Fruit fly (Drosophila melanogaster) whole organism, wandering third instar larva: ENCODE data around the gene pyd.

Experiments used
- CG32264 ChIP-seq: fragments of 200-800 bp; sonication (Bioruptor generic); optimal IDR thresholded peaks from 2 replicates; lab custom pipeline; 2016; ENCODE audit warnings: missing biosample characterization, missing genetic modification characterization
- CG9705 ChIP-seq: fragments of 200-800 bp; sonication (Bioruptor generic); optimal IDR thresholded peaks from 2 replicates; lab custom pipeline; 2018; ENCODE audit warnings: missing biosample characterization, mild to moderate bottlenecking, missing genetic modification characterization
- Dfd ChIP-seq: fragments of >200 bp; optimal IDR thresholded peaks from 2 replicates; lab custom pipeline; 2017; ENCODE audit warnings: missing biosample characterization, missing genetic modification characterization
- Dif ChIP-seq: fragments of 200-275, 200-300 bp; sonication (Bioruptor generic); optimal IDR thresholded peaks from 2 replicates; lab custom pipeline; 2018; ENCODE audit warnings: missing biosample characterization, missing genetic modification characterization; ENCODE audit not compliant: partially characterized antibody
- GATAd ChIP-seq: sonication (Bioruptor generic); optimal IDR thresholded peaks from 2 replicates; lab custom pipeline; 2016; ENCODE audit warnings: missing biosample characterization, missing genetic modification characterization
- HLH106 ChIP-seq: fragments of 200-800 bp; optimal IDR thresholded peaks from 3 replicates; lab custom pipeline; 2019; ENCODE audit warnings: missing biosample characterization, mild to moderate bottlenecking, missing genetic modification characterization, moderate library complexity
- Hnf4 ChIP-seq: fragments of 200-800 bp; sonication (Bioruptor generic); optimal IDR thresholded peaks from 2 replicates; lab custom pipeline; 2016; ENCODE audit warnings: missing biosample characterization, mild to moderate bottlenecking, missing genetic modification characterization
- Hr78 ChIP-seq: fragments of >200 bp; optimal IDR thresholded peaks from 2 replicates; lab custom pipeline; 2017; ENCODE audit warnings: missing biosample characterization, missing genetic modification characterization
- Jra ChIP-seq: sonication (Bioruptor generic); optimal IDR thresholded peaks from 2 replicates; lab custom pipeline; 2016; ENCODE audit warnings: missing biosample characterization, missing genetic modification characterization
- Mio ChIP-seq: sonication (Bioruptor generic); optimal IDR thresholded peaks from 2 replicates; lab custom pipeline; 2016; ENCODE audit warnings: missing biosample characterization, missing genetic modification characterization
- Myc ChIP-seq: fragments of >200 bp; optimal IDR thresholded peaks from 2 replicates; lab custom pipeline; 2017
- OdsH ChIP-seq: fragments of 200-800 bp; sonication (Bioruptor generic); optimal IDR thresholded peaks from 2 replicates; lab custom pipeline; 2016; ENCODE audit warnings: missing biosample characterization, mild to moderate bottlenecking, missing genetic modification characterization
- Rel ChIP-seq, 2 experiments: fragments of 200-800 bp; sonication (Bioruptor generic) in 1 of 2; optimal IDR thresholded peaks; 2 replicates in 1 of 2; 3 replicates in 1 of 2; lab custom pipeline; 2016 to 2019; ENCODE audit warnings: mild to moderate bottlenecking in 2 of 2, missing biosample characterization in 2 of 2, missing genetic modification characterization in 2 of 2, moderate library complexity in 1 of 2
- Sp1 ChIP-seq: fragments of 200-800 bp; sonication (Bioruptor generic); optimal IDR thresholded peaks from 3 replicates; lab custom pipeline; 2019; ENCODE audit warnings: missing biosample characterization, mild to moderate bottlenecking, missing genetic modification characterization, moderate library complexity
- Vsx2 ChIP-seq: fragments of 200-300, 225-300 bp; sonication (Bioruptor generic); optimal IDR thresholded peaks from 2 replicates; lab custom pipeline; 2018; ENCODE audit warnings: missing biosample characterization, missing genetic modification characterization; ENCODE audit not compliant: partially characterized antibody
- br ChIP-seq: fragments of 200-800 bp; sonication (Bioruptor generic); optimal IDR thresholded peaks from 2 replicates; lab custom pipeline; 2016; ENCODE audit warnings: missing biosample characterization, missing genetic modification characterization
- brk ChIP-seq: fragments of 200-800 bp; sonication (Bioruptor generic); optimal IDR thresholded peaks from 2 replicates; lab custom pipeline; 2016; ENCODE audit warnings: missing biosample characterization, mild to moderate bottlenecking, missing genetic modification characterization
- dl ChIP-seq, 2 experiments: fragments of 175-275, 200-275 bp in 1 of 2; fragments of 200-275 bp in 1 of 2; sonication (Bioruptor generic); optimal IDR thresholded peaks; lab custom pipeline; 2018; ENCODE audit warnings: mild to moderate bottlenecking in 2 of 2, missing biosample characterization in 2 of 2, missing genetic modification characterization in 2 of 2, moderate library complexity in 2 of 2; ENCODE audit not compliant: partially characterized antibody in 2 of 2, insufficient read depth in 1 of 2
- dmrt93B ChIP-seq: fragments of 200-800 bp; sonication (Bioruptor generic); optimal IDR thresholded peaks from 2 replicates; lab custom pipeline; 2018; ENCODE audit warnings: missing biosample characterization, mild to moderate bottlenecking, missing genetic modification characterization
- dsf ChIP-seq: sonication (Bioruptor generic); optimal IDR thresholded peaks from 2 replicates; lab custom pipeline; 2016; ENCODE audit warnings: missing biosample characterization, missing genetic modification characterization, borderline replicate concordance
- ey ChIP-seq: fragments of 200-800 bp; sonication (Bioruptor generic); optimal IDR thresholded peaks from 2 replicates; lab custom pipeline; 2016; ENCODE audit warnings: missing biosample characterization, missing genetic modification characterization
- foxo ChIP-seq, 2 experiments: fragments of 200-800 bp; sonication (Bioruptor generic); optimal IDR thresholded peaks; 2 replicates in 1 of 2; 3 replicates in 1 of 2; lab custom pipeline; 2016 to 2017; ENCODE audit warnings: missing biosample characterization in 2 of 2, missing genetic modification characterization in 2 of 2
- h ChIP-seq: fragments of 200-800 bp; sonication (Bioruptor generic); optimal IDR thresholded peaks from 3 replicates; lab custom pipeline; 2016; ENCODE audit warnings: missing biosample characterization, mild to moderate bottlenecking, missing genetic modification characterization
- jim ChIP-seq: fragments of 175-275, 200-325 bp; sonication (Bioruptor generic); optimal IDR thresholded peaks from 2 replicates; lab custom pipeline; 2016; ENCODE audit warnings: missing biosample characterization, mild to moderate bottlenecking, missing genetic modification characterization
- lola ChIP-seq: fragments of >200 bp; optimal IDR thresholded peaks from 2 replicates; lab custom pipeline; 2017; ENCODE audit warnings: missing biosample characterization, missing genetic modification characterization
- psq ChIP-seq: fragments of 200-800 bp; sonication (Bioruptor generic); optimal IDR thresholded peaks from 3 replicates; lab custom pipeline; 2017; ENCODE audit warnings: missing biosample characterization, mild to moderate bottlenecking, missing genetic modification characterization, moderate library complexity
- sage ChIP-seq: fragments of 200-800 bp; sonication (Bioruptor generic); optimal IDR thresholded peaks from 2 replicates; lab custom pipeline; 2016; ENCODE audit warnings: missing biosample characterization, mild to moderate bottlenecking, missing genetic modification characterization
- sv ChIP-seq: fragments of 200-800 bp; sonication (Bioruptor generic); optimal IDR thresholded peaks from 3 replicates; lab custom pipeline; 2016; ENCODE audit warnings: missing biosample characterization, missing genetic modification characterization
- usp ChIP-seq: fragments of >200 bp; optimal IDR thresholded peaks from 2 replicates; lab custom pipeline; 2017; ENCODE audit warnings: missing biosample characterization, missing genetic modification characterization
- woc ChIP-seq: sonication (Bioruptor generic); optimal IDR thresholded peaks from 2 replicates; lab custom pipeline; 2016; ENCODE audit warnings: missing biosample characterization, mild to moderate bottlenecking, missing genetic modification characterization

The pyd gene

DNA sequence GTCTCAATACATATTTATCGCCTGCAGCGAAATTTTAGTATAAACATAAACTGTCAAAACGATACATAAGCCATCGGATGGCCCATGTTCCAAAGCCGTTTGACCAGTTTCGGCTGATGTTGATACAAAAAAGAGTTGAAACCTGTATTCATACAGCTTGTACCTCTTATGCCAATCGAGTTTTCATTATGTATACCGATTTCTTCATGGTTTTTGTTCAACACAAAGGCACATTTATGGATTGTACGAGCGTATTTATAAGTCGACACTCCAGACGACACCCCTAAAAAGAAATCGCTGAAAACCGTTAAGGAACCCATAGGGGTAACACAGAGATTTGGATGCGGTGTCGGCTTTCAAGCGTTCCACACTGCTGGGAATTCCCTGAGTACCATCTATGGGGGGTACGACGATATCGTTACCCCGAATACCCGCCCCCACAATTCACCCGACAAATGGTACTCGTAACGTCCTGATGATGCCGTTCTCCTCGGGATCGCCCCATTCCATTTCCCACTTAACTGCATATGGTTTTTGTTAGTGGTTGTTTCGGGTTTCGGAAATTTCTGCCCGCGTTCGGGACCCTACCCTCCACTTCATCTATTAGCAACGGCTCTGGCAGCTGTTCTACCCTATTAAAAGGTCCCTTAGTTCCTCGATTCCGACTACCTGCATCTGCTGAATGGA, 123.7 kb downstream of the pyd start:
- no peak for TF ChIP-seq dl (GFP tag; optimal IDR thresholded peaks at IDR 0.05; lab: Kevin White, UChicago; ENCODE audit: insufficient read depth in 1 of 2, partially characterized antibody in 2 of 2)
- peak; percentile 26 for TF ChIP-seq ey (GFP tag; lab: Kevin White, UChicago)
- TF ChIP-seq brk (GFP tag; lab: Kevin White, UChicago): peak; percentile 5
- peak; percentile 11 for TF ChIP-seq Hnf4
- TF ChIP-seq Mio (GFP tag; lab: Kevin White, UChicago): no peak
- peak; percentile 46 for TF ChIP-seq woc (GFP tag; lab: Kevin White, UChicago)
- no peak for TF ChIP-seq sv (GFP tag; lab: Kevin White, UChicago)
- TF ChIP-seq Dif (GFP tag; lab: Kevin White, UChicago): peak; percentile 66
- TF ChIP-seq Sp1 (GFP tag; lab: Kevin White, UChicago): no peak
- no peak for TF ChIP-seq sage (GFP tag; lab: Kevin White, UChicago)
- TF ChIP-seq Jra: no peak
- no peak for TF ChIP-seq CG32264 (GFP tag; lab: Kevin White, UChicago)
- no peak for TF ChIP-seq HLH106 (tag; lab: Kevin White, UChicago)
- no peak for TF ChIP-seq GATAd
- no peak for TF ChIP-seq Rel (GFP tag; optimal IDR thresholded peaks at IDR 0.05; lab: Kevin White, UChicago)
- TF ChIP-seq Rel (tag; optimal IDR thresholded peaks at IDR 0.05; lab: Kevin White, UChicago): peak; percentile 87
- TF ChIP-seq h (GFP tag; lab: Kevin White, UChicago): no peak
- TF ChIP-seq Vsx2: no peak

DNA sequence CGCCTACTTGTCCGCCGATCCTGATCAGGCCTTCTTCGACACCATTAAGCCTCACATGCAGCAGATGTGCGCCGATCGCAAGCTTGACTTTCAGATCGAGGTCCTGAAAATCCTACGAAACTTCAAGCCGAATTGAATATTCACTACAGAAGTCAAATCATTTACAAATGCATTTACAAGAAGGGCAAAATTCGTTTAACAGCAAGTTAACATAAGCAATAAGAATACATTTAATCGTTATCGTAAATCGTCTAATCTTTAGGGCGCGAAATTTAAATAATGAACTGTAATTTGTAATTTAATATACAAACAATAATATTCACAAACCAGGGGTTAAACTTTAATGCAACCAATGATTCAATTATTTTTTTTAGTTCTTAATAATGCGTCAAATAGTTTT, 124.6 kb downstream of the pyd start:
- no peak for TF ChIP-seq jim
- TF ChIP-seq ey (GFP tag; lab: Kevin White, UChicago): no peak
- no peak for TF ChIP-seq OdsH (GFP tag; lab: Kevin White, UChicago)
- TF ChIP-seq h (GFP tag; lab: Kevin White, UChicago): no peak
- no peak for TF ChIP-seq HLH106 (tag; lab: Kevin White, UChicago)
- TF ChIP-seq Jra: no peak
- no peak for TF ChIP-seq sage (GFP tag; lab: Kevin White, UChicago)
- no peak for TF ChIP-seq dmrt93B
- TF ChIP-seq Myc (lab: Kevin White, UChicago): no peak
- TF ChIP-seq Dfd (GFP tag; lab: Kevin White, UChicago): no peak
- TF ChIP-seq Dif (GFP tag; lab: Kevin White, UChicago): no peak
- no peak for TF ChIP-seq Rel (GFP tag; optimal IDR thresholded peaks at IDR 0.05; lab: Kevin White, UChicago)
- no peak for TF ChIP-seq Rel (tag; optimal IDR thresholded peaks at IDR 0.05; lab: Kevin White, UChicago)
- no peak for TF ChIP-seq usp (GFP tag; lab: Kevin White, UChicago)
- TF ChIP-seq sv (GFP tag; lab: Kevin White, UChicago): no peak
- TF ChIP-seq GATAd: no peak
- TF ChIP-seq, all 38 proteins: peak for 0

DNA sequence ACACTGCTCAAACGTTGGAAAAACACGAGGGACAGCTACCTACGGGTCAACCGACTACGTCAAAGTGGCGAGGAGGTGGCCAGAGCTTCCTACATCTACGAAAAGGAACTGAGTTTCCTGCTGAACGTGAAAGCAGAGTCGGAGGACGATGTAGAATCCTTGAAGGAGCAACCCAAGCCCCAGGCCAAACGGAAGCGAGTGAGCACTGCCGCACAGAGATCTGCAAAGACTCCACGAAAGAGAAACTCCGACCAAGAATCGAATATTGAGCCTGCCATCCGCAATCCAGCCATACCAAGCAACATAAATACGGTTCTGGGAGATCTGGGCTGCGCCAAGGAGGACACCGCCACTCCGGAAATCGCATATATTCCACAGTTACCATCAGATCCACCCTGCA, 125.1 kb downstream of the pyd start:
- no peak for TF ChIP-seq h (GFP tag; lab: Kevin White, UChicago)
- TF ChIP-seq br (GFP tag; lab: Kevin White, UChicago): no peak
- no peak for TF ChIP-seq brk (GFP tag; lab: Kevin White, UChicago)
- no peak for TF ChIP-seq Sp1 (GFP tag; lab: Kevin White, UChicago)
- TF ChIP-seq GATAd: no peak
- TF ChIP-seq Vsx2: no peak
- TF ChIP-seq Myc (lab: Kevin White, UChicago): no peak
- TF ChIP-seq HLH106 (tag; lab: Kevin White, UChicago): no peak
- no peak for TF ChIP-seq woc (GFP tag; lab: Kevin White, UChicago)
- no peak for TF ChIP-seq CG9705 (GFP tag; lab: Kevin White, UChicago)
- TF ChIP-seq psq (GFP tag; lab: Kevin White, UChicago): no peak
- TF ChIP-seq lola (GFP tag; lab: Kevin White, UChicago): no peak
- no peak for TF ChIP-seq dsf (GFP tag; lab: Kevin White, UChicago)
- no peak for TF ChIP-seq Hr78 (GFP tag; lab: Kevin White, UChicago)

DNA sequence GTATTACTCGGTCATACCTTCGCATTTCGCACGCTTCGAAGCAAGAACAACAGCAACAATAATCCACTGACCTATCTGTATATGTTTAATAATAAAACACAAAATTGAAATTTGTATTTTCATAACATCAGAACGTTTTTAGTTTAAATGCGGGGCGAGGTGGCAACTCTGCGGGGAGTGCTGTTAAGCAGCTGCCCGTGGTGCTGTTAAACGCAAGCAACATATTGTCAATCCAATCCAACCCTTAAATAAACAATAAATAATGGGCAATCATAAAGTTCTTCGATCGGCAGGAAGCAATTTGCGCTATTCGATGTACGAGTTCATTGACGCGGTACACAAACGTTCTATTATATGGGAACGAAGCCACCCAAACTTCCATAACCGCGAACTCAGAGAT, 125.6 kb downstream of the pyd start, which contains the start of gene hng2:
TSS of gene hng2 (plus strand) at position 219 of the 400 bp plus-strand sequence.
- TF ChIP-seq Myc (lab: Kevin White, UChicago): peak; percentile 9
- no peak for TF ChIP-seq foxo (GFP tag; optimal IDR thresholded peaks at IDR 0.05; lab: Kevin White, UChicago)
